Worm (Caenorhabditis elegans) whole organism, L4 larva: ENCODE measurements around the gene gpa-1.

ENCODE experiments used
- dve-1 ChIP-seq: sonication (generic microtip); optimal IDR thresholded peaks from 2 replicates; lab custom pipeline; 2017; ENCODE audit warnings: antibody characterized with exemption, mild to moderate bottlenecking, missing genetic modification characterization, missing compliant biosample characterization; ENCODE audit not compliant: insufficient read depth
- fos-1 ChIP-seq: fragments of 150-350 bp; optimal IDR thresholded peaks from 2 replicates; lab custom pipeline; 2014; ENCODE audit warnings: missing biosample characterization, missing genetic modification characterization

DNA sequence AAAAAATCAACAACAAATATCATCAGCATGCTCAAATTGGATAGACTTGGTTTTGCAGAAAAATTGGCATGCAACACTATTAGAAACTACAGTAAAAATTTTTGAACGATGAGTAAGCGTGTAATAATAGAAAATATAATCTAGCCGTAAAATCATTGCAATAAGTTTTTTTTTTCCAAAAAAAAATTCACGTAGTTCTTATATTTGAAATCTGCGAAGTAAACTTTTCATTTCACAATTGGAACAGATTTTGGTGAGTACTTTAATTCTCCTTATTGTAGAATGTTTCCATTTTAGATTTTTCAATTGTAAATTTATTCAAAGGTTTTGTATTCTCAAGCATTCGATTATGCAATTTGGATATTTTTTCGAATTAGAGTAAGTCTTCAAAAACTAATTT, 22.8 kb upstream of the gpa-1 start, which contains the start of gene K10D6.3:
- TF ChIP-seq dve-1 (tag; lab: Kevin White, UChicago), result no peak
- TF ChIP-seq fos-1, result no peak
